Worm (Caenorhabditis elegans) whole organism, mixed stage, embryonic: ENCODE results near the gene col-171.

Experiments used
- M03D4.4 ChIP-seq: sonication (generic microtip); optimal IDR thresholded peaks from 2 replicates; lab custom pipeline; 2017; ENCODE audit warnings: mild to moderate bottlenecking, missing genetic modification characterization, missing compliant biosample characterization
- mep-1 ChIP-seq: fragments of 150-350 bp; optimal IDR thresholded peaks from 2 replicates; lab custom pipeline; 2017; ENCODE audit warnings: missing biosample characterization, missing genetic modification reagents, missing genetic modification characterization, inconsistent platforms
- nhr-28 ChIP-seq: fragments of 150-350 bp; optimal IDR thresholded peaks from 2 replicates; lab custom pipeline; 2014; ENCODE audit warnings: missing biosample characterization, missing genetic modification characterization
- unc-62 ChIP-seq: fragments of 150-350 bp; optimal IDR thresholded peaks from 2 replicates; lab custom pipeline; 2014; ENCODE audit warnings: missing biosample characterization, missing genetic modification reagents, missing genetic modification characterization
- ztf-11 ChIP-seq: fragments of 150-350 bp; optimal IDR thresholded peaks from 2 replicates; lab custom pipeline; 2014; ENCODE audit warnings: missing biosample characterization, missing genetic modification characterization

ce11 chrX:6350016-6350415, 15.9 kb downstream of the col-171 start, which contains the start of gene C03B1.6:
- no peak for TF ChIP-seq mep-1 (tag; lab: Kevin White, UChicago)
- TF ChIP-seq M03D4.4: no peak
- TF ChIP-seq unc-62: no peak
- no peak for TF ChIP-seq ztf-11 (tag; lab: Kevin White, UChicago)
- TF ChIP-seq nhr-28 (tag; lab: Kevin White, UChicago): no peak
